Fruit fly (Drosophila melanogaster) whole organism, prepupa: ENCODE data around the gene CG10516.

ENCODE experiments used
- Blimp-1 ChIP-seq: fragments of 200-800 bp; sonication (Bioruptor generic); optimal IDR thresholded peaks from 3 replicates; lab custom pipeline; 2017; ENCODE audit warnings: missing biosample characterization, missing genetic modification characterization, mild to moderate bottlenecking, moderate library complexity, missing genetic modification reagents
- CG10631 ChIP-seq: fragments of 200-800 bp; sonication (Bioruptor generic); optimal IDR thresholded peaks from 2 replicates; lab custom pipeline; 2016; ENCODE audit warnings: missing biosample characterization, missing genetic modification characterization
- CG10669 ChIP-seq: fragments of 200-800 bp; sonication (Bioruptor generic); optimal IDR thresholded peaks from 3 replicates; lab custom pipeline; 2018; ENCODE audit warnings: missing biosample characterization, mild to moderate bottlenecking, missing genetic modification characterization, moderate library complexity
- CG11294 ChIP-seq: fragments of 200-800 bp; sonication (Bioruptor generic); IDR thresholded peaks from 2 replicates; pipeline ENCODE4 v1.3.6; 2022; ENCODE audit warnings: missing biosample characterization, missing genetic modification characterization
- CG11762 ChIP-seq: fragments of 200-800 bp; sonication (Bioruptor generic); optimal IDR thresholded peaks from 3 replicates; lab custom pipeline; 2016; ENCODE audit warnings: missing biosample characterization, missing genetic modification characterization; ENCODE audit not compliant: insufficient read depth
- CG11902 ChIP-seq: fragments of 200-800 bp; sonication (Bioruptor generic); optimal IDR thresholded peaks from 3 replicates; lab custom pipeline; 2016; ENCODE audit warnings: missing biosample characterization, missing genetic modification characterization
- CG15336 ChIP-seq: fragments of 200-800 bp; sonication (Bioruptor generic); IDR thresholded peaks from 2 replicates; pipeline ENCODE4 v1.3.6; 2022; ENCODE audit warnings: missing biosample characterization, missing genetic modification characterization
- CG1621 ChIP-seq: fragments of 200-800 bp; sonication (Bioruptor generic); optimal IDR thresholded peaks from 3 replicates; lab custom pipeline; 2018; ENCODE audit warnings: missing biosample characterization, mild to moderate bottlenecking, missing genetic modification characterization
- CG3032 ChIP-seq: fragments of 200-800 bp; optimal IDR thresholded peaks from 2 replicates; lab custom pipeline; 2019; ENCODE audit warnings: missing biosample characterization, mild to moderate bottlenecking, missing genetic modification characterization, moderate library complexity
- CG32006 ChIP-seq: fragments of 200-800 bp; sonication (Bioruptor generic); optimal IDR thresholded peaks from 3 replicates; lab custom pipeline; 2017; ENCODE audit warnings: missing biosample characterization, mild to moderate bottlenecking, missing genetic modification characterization
- CG3919 ChIP-seq: fragments of 200-800 bp; sonication (Bioruptor generic); optimal IDR thresholded peaks from 3 replicates; lab custom pipeline; 2016; ENCODE audit warnings: missing biosample characterization, missing genetic modification characterization
- CG4318 ChIP-seq: fragments of 200-800 bp; sonication (Bioruptor generic); optimal IDR thresholded peaks from 3 replicates; lab custom pipeline; 2017; ENCODE audit warnings: missing biosample characterization, mild to moderate bottlenecking, missing genetic modification characterization
- CG6163 ChIP-seq: fragments of 200-800 bp; sonication (Bioruptor generic); IDR thresholded peaks from 3 replicates; pipeline ENCODE4 v1.3.6; 2022; ENCODE audit warnings: missing biosample characterization, missing genetic modification characterization
- CG6792 ChIP-seq: fragments of 200-800 bp; sonication (Bioruptor generic); optimal IDR thresholded peaks from 3 replicates; lab custom pipeline; 2016; ENCODE audit warnings: missing biosample characterization, missing genetic modification characterization
- CG6808 ChIP-seq: fragments of 200-800 bp; sonication (Bioruptor generic); optimal IDR thresholded peaks from 3 replicates; lab custom pipeline; 2017; ENCODE audit warnings: missing biosample characterization, missing genetic modification characterization, mild to moderate bottlenecking, moderate library complexity, missing genetic modification reagents
- CG7368 ChIP-seq: fragments of 200-800 bp; sonication (Bioruptor generic); optimal IDR thresholded peaks from 3 replicates; lab custom pipeline; 2016; ENCODE audit warnings: missing biosample characterization, missing genetic modification characterization
- Eip93F ChIP-seq: fragments of 200-800 bp; sonication (Bioruptor generic); optimal IDR thresholded peaks from 2 replicates; lab custom pipeline; 2016; ENCODE audit warnings: missing biosample characterization, mild to moderate bottlenecking, missing genetic modification characterization
- Ets21C ChIP-seq: fragments of 200-800 bp; sonication (Bioruptor generic); optimal IDR thresholded peaks from 3 replicates; lab custom pipeline; 2016; ENCODE audit warnings: missing biosample characterization, missing genetic modification characterization
- Ets96B ChIP-seq: fragments of 200-800 bp; optimal IDR thresholded peaks from 2 replicates; lab custom pipeline; 2019; ENCODE audit warnings: missing biosample characterization, mild to moderate bottlenecking, missing genetic modification characterization, moderate library complexity
- Hr38 ChIP-seq: sonication (Bioruptor generic); optimal IDR thresholded peaks from 2 replicates; lab custom pipeline; 2016; ENCODE audit warnings: missing biosample characterization, missing genetic modification characterization
- Hr39 ChIP-seq: fragments of 200-800 bp; sonication (Bioruptor generic); optimal IDR thresholded peaks from 2 replicates; lab custom pipeline; 2016; ENCODE audit warnings: missing biosample characterization, missing genetic modification characterization
- Lpt ChIP-seq: fragments of 200-800 bp; sonication (Bioruptor generic); optimal IDR thresholded peaks from 3 replicates; lab custom pipeline; 2016; ENCODE audit warnings: missing biosample characterization, missing genetic modification characterization
- Met ChIP-seq: fragments of 200-800 bp; sonication (Bioruptor generic); optimal IDR thresholded peaks from 3 replicates; lab custom pipeline; 2016; ENCODE audit warnings: missing biosample characterization, missing genetic modification characterization
- Smox ChIP-seq: fragments of 200-800 bp; sonication (Bioruptor generic); optimal IDR thresholded peaks from 3 replicates; lab custom pipeline; 2016; ENCODE audit warnings: missing biosample characterization, missing genetic modification characterization
- Sox102F ChIP-seq: fragments of 200-800 bp; sonication (Bioruptor generic); optimal IDR thresholded peaks from 2 replicates; lab custom pipeline; 2016; ENCODE audit warnings: missing biosample characterization, mild to moderate bottlenecking, missing genetic modification characterization
- Sox14 ChIP-seq: fragments of 200-800 bp; sonication (Bioruptor generic); optimal IDR thresholded peaks from 3 replicates; lab custom pipeline; 2016; ENCODE audit warnings: missing biosample characterization, missing genetic modification characterization
- Sox15 ChIP-seq: fragments of 200-800 bp; sonication (Bioruptor generic); optimal IDR thresholded peaks from 3 replicates; lab custom pipeline; 2016; ENCODE audit warnings: missing biosample characterization, missing genetic modification characterization
- achi ChIP-seq: fragments of 200-800 bp; sonication (Bioruptor generic); optimal IDR thresholded peaks from 3 replicates; lab custom pipeline; 2016; ENCODE audit warnings: missing biosample characterization, missing genetic modification characterization
- dac ChIP-seq: fragments of 200-800 bp; sonication (Bioruptor generic); optimal IDR thresholded peaks from 2 replicates; lab custom pipeline; 2017; ENCODE audit warnings: missing biosample characterization, mild to moderate bottlenecking, missing genetic modification characterization
- eg ChIP-seq: fragments of 200-800 bp; sonication (Bioruptor generic); IDR thresholded peaks from 3 replicates; pipeline ENCODE4 v1.3.6; 2022; ENCODE audit warnings: missing biosample characterization, missing genetic modification characterization
- fd59A ChIP-seq: fragments of 200-800 bp; sonication (Bioruptor generic); optimal IDR thresholded peaks from 2 replicates; lab custom pipeline; 2017; ENCODE audit warnings: missing biosample characterization, mild to moderate bottlenecking, missing genetic modification characterization, missing genetic modification reagents
- fd85E ChIP-seq: fragments of 200-800 bp; sonication (Bioruptor generic); optimal IDR thresholded peaks from 3 replicates; lab custom pipeline; 2016; ENCODE audit warnings: missing biosample characterization, missing genetic modification characterization
- fkh ChIP-seq: fragments of 200-800 bp; sonication (Bioruptor generic); optimal IDR thresholded peaks from 3 replicates; lab custom pipeline; 2017; ENCODE audit warnings: missing biosample characterization, mild to moderate bottlenecking, missing genetic modification characterization, moderate library complexity
- lz ChIP-seq: fragments of 200-800 bp; sonication (Bioruptor generic); optimal IDR thresholded peaks from 3 replicates; lab custom pipeline; 2016; ENCODE audit warnings: missing biosample characterization, missing genetic modification characterization
- net ChIP-seq: fragments of 200-800 bp; sonication (Bioruptor generic); optimal IDR thresholded peaks from 3 replicates; lab custom pipeline; 2016; ENCODE audit warnings: missing biosample characterization, missing genetic modification characterization
- salr ChIP-seq, 2 experiments: fragments of 200-800 bp; sonication (Bioruptor generic); optimal IDR thresholded peaks; 3 replicates each; lab custom pipeline; 2016 to 2018; ENCODE audit warnings: missing biosample characterization in 2 of 2, missing genetic modification characterization in 2 of 2, mild to moderate bottlenecking in 1 of 2
- ss ChIP-seq, 2 experiments: fragments of 200-800 bp; sonication (Bioruptor generic); optimal IDR thresholded peaks; 2 replicates in 1 of 2; 3 replicates in 1 of 2; lab custom pipeline; 2017 to 2018; ENCODE audit warnings: mild to moderate bottlenecking in 2 of 2, missing biosample characterization in 2 of 2, missing genetic modification characterization in 2 of 2, moderate library complexity in 1 of 2
- svp ChIP-seq: fragments of 200-800 bp; sonication (Bioruptor generic); peaks from one replicate; lab custom pipeline; 2016; ENCODE audit warnings: missing biosample characterization, missing genetic modification characterization
- topi ChIP-seq: fragments of 200-800 bp; sonication (Bioruptor generic); optimal IDR thresholded peaks from 3 replicates; lab custom pipeline; 2016; ENCODE audit warnings: missing biosample characterization, missing genetic modification characterization
- vri ChIP-seq: fragments of 200-800 bp; sonication (Bioruptor generic); optimal IDR thresholded peaks from 3 replicates; lab custom pipeline; 2016; ENCODE audit warnings: missing biosample characterization, mild to moderate bottlenecking, missing genetic modification characterization

Gene CG10516

dm6 chr3L:16011319-16012210 is 43.6 kb downstream of the CG10516 start, which contains the start of gene mib1 (continued):
- TF ChIP-seq Ets96B (tag; lab: Kevin White, UChicago) (no peak), fkh (GFP tag; lab: Kevin White, UChicago) (peak; percentile 24), CG6163 (peak; percentile 48), ss (GFP tag; optimal IDR thresholded peaks at IDR 0.05; lab: Kevin White, UChicago) (peak; percentile 66 to 81), Hr39 (GFP tag; lab: Kevin White, UChicago) (no peak), vri (no peak), Met (no peak), CG11294 (GFP tag; lab: Robert Waterston, UW) (no peak; the same call in 1 of the 2 replicates), eg (GFP tag; lab: Robert Waterston, UW) (no peak; the same call in 2 of the 3 replicates), CG11902 (no peak), Eip93F (GFP tag; lab: Kevin White, UChicago) (no peak), topi (no peak), CG3919 (GFP tag; lab: Kevin White, UChicago) (peak; percentile 53), achi (GFP tag; lab: Kevin White, UChicago) (no peak), fd85E (no peak), Lpt (peak; percentile 32), CG11762 (GFP tag; lab: Kevin White, UChicago) (no peak), CG6808 (GFP tag; lab: Kevin White, UChicago) (peak; percentile 66), salr (GFP tag; optimal IDR thresholded peaks at IDR 0.05; lab: Kevin White, UChicago) (no peak), dac (GFP tag; lab: Kevin White, UChicago) (no peak), CG10631 (GFP tag; lab: Kevin White, UChicago) (no peak), CG7368 (GFP tag; lab: Kevin White, UChicago) (peak; percentile 44), net (peak; percentile 34), CG3032 (tag; lab: Kevin White, UChicago) (no peak), Blimp-1 (peak; percentile 37), Sox14 (GFP tag; lab: Kevin White, UChicago) (no peak), CG1621 (tag; lab: Kevin White, UChicago) (peak; percentile 29), CG15336 (GFP tag; lab: Robert Waterston, UW) (0 out of 2 replicates have a peak, but pooled peaks have one; percentile 19), Hr38 (no peak), CG6792 (GFP tag; lab: Kevin White, UChicago) (no peak), Sox102F (GFP tag; lab: Kevin White, UChicago) (no peak), CG10669 (GFP tag; lab: Kevin White, UChicago) (no peak), Smox (no peak), Ets21C (GFP tag; lab: Kevin White, UChicago) (no peak), lz (GFP tag; lab: Kevin White, UChicago) (no peak), Sox15 (GFP tag; lab: Kevin White, UChicago) (no peak), CG4318 (GFP tag; lab: Kevin White, UChicago) (no peak)

dm6 chr3L:16012315-16012950 is 44.4 kb downstream of the CG10516 start:
- no peak for TF ChIP-seq fd59A (GFP tag; lab: Kevin White, UChicago)
- TF ChIP-seq CG32006 (GFP tag; lab: Kevin White, UChicago): no peak
- TF ChIP-seq svp (GFP tag; lab: Kevin White, UChicago): peak; percentile 11
